Worm (Caenorhabditis elegans) whole organism, L4 larva: ENCODE measurements around the gene JC8.7.

ENCODE experiments used
- D1046.2 ChIP-seq: fragments of 200-800 bp; sonication (Bioruptor generic); IDR thresholded peaks from 2 replicates; pipeline ENCODE4 v1.3.6; 2022; ENCODE audit warnings: missing genetic modification characterization, missing compliant biosample characterization
- F10B5.3 ChIP-seq: sonication (generic microtip); optimal IDR thresholded peaks from 2 replicates; lab custom pipeline; 2016; ENCODE audit warnings: mild to moderate bottlenecking, missing genetic modification characterization, missing compliant biosample characterization
- F26F4.8 ChIP-seq: fragments of 200-800 bp; sonication (Bioruptor generic); conservative IDR thresholded peaks from 2 replicates; pipeline ENCODE4 v1.3.6; 2022; ENCODE audit warnings: missing genetic modification characterization, missing compliant biosample characterization
- F37D6.2 ChIP-seq: sonication (generic microtip); optimal IDR thresholded peaks from 2 replicates; lab custom pipeline; 2016; ENCODE audit warnings: mild to moderate bottlenecking, missing genetic modification characterization, missing compliant biosample characterization
- F44E2.7 ChIP-seq: fragments of 200-800 bp; sonication (Bioruptor generic); IDR thresholded peaks from 2 replicates; pipeline ENCODE4 v2.1.2; 2022; ENCODE audit warnings: missing genetic modification characterization, missing compliant biosample characterization
- R02D3.7 ChIP-seq: fragments of 150-350 bp; sonication (generic microtip); optimal IDR thresholded peaks from 3 replicates; lab custom pipeline; 2014; ENCODE audit warnings: missing biosample characterization, missing genetic modification characterization
- Y105C5A.15 ChIP-seq: fragments of 200-800 bp; sonication (Bioruptor generic); IDR thresholded peaks from 2 replicates; pipeline ENCODE4 v1.3.6; 2022; ENCODE audit warnings: missing genetic modification characterization, missing compliant biosample characterization
- Y48G9A.11 ChIP-seq: fragments of 200-800 bp; sonication (Bioruptor generic); IDR thresholded peaks from 2 replicates; pipeline ENCODE4 v1.3.6; 2022; ENCODE audit warnings: missing genetic modification reagents, missing genetic modification characterization, missing compliant biosample characterization
- Y75B8A.6 ChIP-seq: fragments of 200-800 bp; sonication (Bioruptor generic); IDR thresholded peaks from 2 replicates; pipeline ENCODE4 v1.3.6; 2022; ENCODE audit warnings: missing genetic modification reagents, missing genetic modification characterization, missing compliant biosample characterization
- ZK337.2 ChIP-seq: fragments of 200-800 bp; sonication (Bioruptor generic); IDR thresholded peaks from 2 replicates; pipeline ENCODE4 v1.3.6; 2022; ENCODE audit warnings: missing genetic modification reagents, missing genetic modification characterization, missing compliant biosample characterization
- aha-1 ChIP-seq: fragments of 150-350 bp; peaks from one replicate; lab custom pipeline; 2014; ENCODE audit warnings: missing biosample characterization, missing genetic modification characterization
- ceh-28 ChIP-seq: fragments of 150-350 bp; optimal IDR thresholded peaks from 2 replicates; lab custom pipeline; 2014; ENCODE audit warnings: missing biosample characterization, missing genetic modification reagents, missing genetic modification characterization
- ceh-82 ChIP-seq: sonication (generic microtip); optimal IDR thresholded peaks from 2 replicates; lab custom pipeline; 2017; ENCODE audit warnings: missing biosample characterization, missing genetic modification characterization
- ces-1 ChIP-seq: fragments of 150-350 bp; sonication (generic microtip); optimal IDR thresholded peaks from 4 replicates; lab custom pipeline; 2014; ENCODE audit warnings: missing biosample characterization, missing genetic modification reagents, missing genetic modification characterization
- cey-2 ChIP-seq: sonication (generic microtip); optimal IDR thresholded peaks from 3 replicates; lab custom pipeline; 2017; ENCODE audit warnings: missing genetic modification characterization, mild to moderate bottlenecking, missing compliant biosample characterization, antibody characterized with exemption, borderline replicate concordance; ENCODE audit not compliant: insufficient read depth
- daf-12 ChIP-seq: fragments of 150-350 bp; optimal IDR thresholded peaks from 2 replicates; lab custom pipeline; 2014; ENCODE audit warnings: missing biosample characterization, missing genetic modification reagents, missing genetic modification characterization
- daf-16 ChIP-seq, 3 experiments: sonication (generic microtip); optimal IDR thresholded peaks; 2 replicates each; lab custom pipeline; 2016 to 2017; ENCODE audit warnings: missing genetic modification characterization in 3 of 3, missing genetic modification reagents in 3 of 3, mild to moderate bottlenecking in 2 of 3, missing compliant biosample characterization in 2 of 3, missing biosample characterization in 1 of 3, moderate library complexity in 1 of 3
- dmd-6 ChIP-seq: fragments of 200-800 bp; sonication (Bioruptor generic); IDR thresholded peaks from 2 replicates; pipeline ENCODE4 v1.3.6; 2022; ENCODE audit warnings: missing genetic modification reagents, missing genetic modification characterization, missing compliant biosample characterization
- dmd-8 ChIP-seq: fragments of 200-800 bp; sonication (Bioruptor generic); IDR thresholded peaks from 2 replicates; pipeline ENCODE4 v1.3.6; 2022; ENCODE audit warnings: missing genetic modification characterization, missing compliant biosample characterization
- dpl-1 ChIP-seq: fragments of 150-350 bp; optimal IDR thresholded peaks from 2 replicates; lab custom pipeline; 2014; ENCODE audit warnings: missing biosample characterization, missing genetic modification reagents, missing genetic modification characterization
- duxl-1 ChIP-seq: sonication (generic microtip); optimal IDR thresholded peaks from 2 replicates; lab custom pipeline; 2016; ENCODE audit warnings: mild to moderate bottlenecking, missing genetic modification characterization, moderate library complexity, missing compliant biosample characterization; ENCODE audit not compliant: poor library complexity
- dve-1 ChIP-seq: sonication (generic microtip); optimal IDR thresholded peaks from 2 replicates; lab custom pipeline; 2017; ENCODE audit warnings: antibody characterized with exemption, mild to moderate bottlenecking, missing genetic modification characterization, missing compliant biosample characterization; ENCODE audit not compliant: insufficient read depth
- egl-27 ChIP-seq: sonication (generic microtip); optimal IDR thresholded peaks from 3 replicates; lab custom pipeline; 2017; ENCODE audit warnings: missing biosample characterization, missing genetic modification reagents, missing genetic modification characterization
- fos-1 ChIP-seq: fragments of 150-350 bp; optimal IDR thresholded peaks from 2 replicates; lab custom pipeline; 2014; ENCODE audit warnings: missing biosample characterization, missing genetic modification characterization
- hlh-11 ChIP-seq: fragments of 200-800 bp; sonication (Bioruptor generic); optimal IDR thresholded peaks from 2 replicates; lab custom pipeline; 2018; ENCODE audit warnings: mild to moderate bottlenecking, missing genetic modification characterization, missing compliant biosample characterization
- lim-7 ChIP-seq: fragments of 200-800 bp; sonication (Bioruptor generic); IDR thresholded peaks from 2 replicates; pipeline ENCODE4 v1.3.6; 2022; ENCODE audit warnings: missing genetic modification characterization, missing compliant biosample characterization
- lin-1 ChIP-seq: fragments of 200-800 bp; sonication (Bioruptor generic); IDR thresholded peaks from 2 replicates; pipeline ENCODE4 v1.3.6; 2022; ENCODE audit warnings: missing genetic modification reagents, missing genetic modification characterization, missing compliant biosample characterization
- lin-13 ChIP-seq: fragments of 150-350 bp; optimal IDR thresholded peaks from 2 replicates; lab custom pipeline; 2014; ENCODE audit warnings: missing biosample characterization, missing genetic modification reagents, missing genetic modification characterization
- lin-38 ChIP-seq: fragments of 200-800 bp; sonication (Bioruptor generic); IDR thresholded peaks from 2 replicates; pipeline ENCODE4 v1.3.6; 2022; ENCODE audit warnings: missing genetic modification reagents, missing genetic modification characterization, missing compliant biosample characterization
- lir-3 ChIP-seq: sonication (generic microtip); optimal IDR thresholded peaks from 2 replicates; lab custom pipeline; 2016; ENCODE audit warnings: mild to moderate bottlenecking, missing genetic modification characterization, missing compliant biosample characterization
- madf-9 ChIP-seq: fragments of 200-800 bp; sonication (Bioruptor generic); conservative IDR thresholded peaks from 2 replicates; pipeline ENCODE4 v1.3.6; 2022; ENCODE audit warnings: missing genetic modification reagents, missing genetic modification characterization, missing compliant biosample characterization
- mdt-29 ChIP-seq: fragments of 200-800 bp; sonication (Bioruptor generic); IDR thresholded peaks from 2 replicates; pipeline ENCODE4 v1.3.6; 2022; ENCODE audit warnings: missing genetic modification reagents, missing genetic modification characterization, missing compliant biosample characterization
- mxl-3 ChIP-seq: fragments of 200-800 bp; sonication (Bioruptor generic); optimal IDR thresholded peaks from 2 replicates; lab custom pipeline; 2018; ENCODE audit warnings: mild to moderate bottlenecking, missing genetic modification characterization, missing compliant biosample characterization
- nhr-102 ChIP-seq: sonication (generic microtip); optimal IDR thresholded peaks from 2 replicates; lab custom pipeline; 2016; ENCODE audit warnings: mild to moderate bottlenecking, missing genetic modification characterization, moderate library complexity, missing compliant biosample characterization
- nhr-11 ChIP-seq: fragments of 150-350 bp; optimal IDR thresholded peaks from 2 replicates; lab custom pipeline; 2014; ENCODE audit warnings: missing biosample characterization, missing genetic modification characterization
- nhr-237 ChIP-seq: sonication (generic microtip); optimal IDR thresholded peaks from 2 replicates; lab custom pipeline; 2017; ENCODE audit warnings: missing biosample characterization, missing genetic modification characterization
- nhr-41 ChIP-seq: fragments of 200-800 bp; sonication (Bioruptor generic); IDR thresholded peaks from 2 replicates; pipeline ENCODE4 v1.3.6; 2022; ENCODE audit warnings: missing genetic modification reagents, missing genetic modification characterization, missing compliant biosample characterization
- nhr-77 ChIP-seq: fragments of 150-350 bp; optimal IDR thresholded peaks from 2 replicates; lab custom pipeline; 2014; ENCODE audit warnings: missing biosample characterization, missing genetic modification characterization
- pha-4 ChIP-seq, 2 experiments: fragments of 150-350 bp in 1 of 2; fragments of 200-800 bp in 1 of 2; sonication (Bioruptor generic) in 1 of 2; IDR thresholded peaks in 1 of 2; optimal IDR thresholded peaks in 1 of 2; 2 replicates each; pipeline versions ENCODE4 v1.3.6 to Lab custom; 2014 to 2022; ENCODE audit warnings: missing genetic modification characterization in 2 of 2, missing genetic modification reagents in 2 of 2, missing biosample characterization in 1 of 2, missing compliant biosample characterization in 1 of 2
- rbr-2 ChIP-seq: sonication (generic microtip); optimal IDR thresholded peaks from 2 replicates; lab custom pipeline; 2016; ENCODE audit warnings: missing genotype, missing genetic modification characterization, missing compliant biosample characterization
- saeg-2 ChIP-seq: fragments of 200-800 bp; sonication (Bioruptor generic); IDR thresholded peaks from 2 replicates; pipeline ENCODE4 v1.3.6; 2022; ENCODE audit warnings: missing genetic modification reagents, missing genetic modification characterization, missing compliant biosample characterization
- snpc-4 ChIP-seq: fragments of 150-350 bp; optimal IDR thresholded peaks from 2 replicates; lab custom pipeline; 2014; ENCODE audit warnings: missing biosample characterization, missing genetic modification characterization
- spr-3 ChIP-seq: fragments of 200-800 bp; sonication (Bioruptor generic); optimal IDR thresholded peaks from 2 replicates; lab custom pipeline; 2018; ENCODE audit warnings: mild to moderate bottlenecking, missing genetic modification characterization, missing compliant biosample characterization
- tra-1 ChIP-seq: fragments of 200-800 bp; sonication (Bioruptor generic); IDR thresholded peaks from 2 replicates; pipeline ENCODE4 v1.3.6; 2022; ENCODE audit warnings: missing genetic modification reagents, missing genetic modification characterization, missing compliant biosample characterization
- unc-62 ChIP-seq, 3 experiments: fragments of 150-350 bp in 1 of 3; sonication (generic microtip); optimal IDR thresholded peaks in 2 of 3; peaks in 1 of 3; 1 replicate in 1 of 3; 2 replicates in 2 of 3; lab custom pipeline; 2014 to 2017; ENCODE audit warnings: missing biosample characterization in 3 of 3, missing genetic modification characterization in 3 of 3, missing genetic modification reagents in 3 of 3, missing genotype in 1 of 3
- zag-1 ChIP-seq: fragments of 150-350 bp; optimal IDR thresholded peaks from 2 replicates; lab custom pipeline; 2014; ENCODE audit warnings: missing biosample characterization, missing genetic modification characterization
- zfp-3 ChIP-seq: fragments of 200-800 bp; sonication (Bioruptor generic); conservative IDR thresholded peaks from 2 replicates; pipeline ENCODE4 v1.3.6; 2022; ENCODE audit warnings: missing genetic modification reagents, missing genetic modification characterization, missing compliant biosample characterization
- zip-11 ChIP-seq: fragments of 200-800 bp; sonication (Bioruptor generic); IDR thresholded peaks from 2 replicates; pipeline ENCODE4 v1.3.6; 2022; ENCODE audit warnings: missing genetic modification characterization, missing compliant biosample characterization
- zip-2 ChIP-seq: fragments of 150-350 bp; optimal IDR thresholded peaks from 2 replicates; lab custom pipeline; 2014; ENCODE audit warnings: missing biosample characterization, missing genetic modification characterization
- ztf-11 ChIP-seq: fragments of 150-350 bp; optimal IDR thresholded peaks from 2 replicates; lab custom pipeline; 2014; ENCODE audit warnings: missing biosample characterization, missing genetic modification characterization
- ztf-7 ChIP-seq: fragments of 150-350 bp; optimal IDR thresholded peaks from 2 replicates; lab custom pipeline; 2014; ENCODE audit warnings: missing biosample characterization, missing genetic modification characterization

JC8.7 gene

DNA sequence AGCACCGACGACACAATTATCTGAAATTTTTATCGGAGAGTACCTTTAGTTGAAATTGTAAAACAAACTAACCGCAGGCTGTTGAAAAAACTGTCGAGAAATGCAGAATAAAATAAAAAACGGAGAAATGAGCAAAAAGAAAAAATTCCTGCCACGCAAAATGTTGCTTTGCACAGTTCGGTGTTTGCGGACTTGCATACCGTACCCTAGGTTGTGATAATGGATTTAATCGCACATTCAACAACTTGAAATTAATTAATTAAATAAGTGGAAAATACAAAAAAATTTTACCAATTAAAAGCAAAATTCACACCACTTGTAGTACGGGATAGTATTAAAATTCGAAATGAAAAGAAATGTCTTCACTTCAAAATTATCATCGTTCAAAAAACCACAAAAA is 15.7 kb upstream of the JC8.7 start (continued):
- TF ChIP-seq zip-2 (tag; lab: Kevin White, UChicago), result no peak
- TF ChIP-seq unc-62 (GFP tag; optimal IDR thresholded peaks at IDR 0.05 in 1 of 2; lab: Kevin White, UChicago), result no peak
- TF ChIP-seq unc-62 (tag; optimal IDR thresholded peaks at IDR 0.05; lab: Kevin White, UChicago), result no peak
- TF ChIP-seq Y75B8A.6 (GFP tag; lab: Robert Waterston, UW), result no peak
- no peak for TF ChIP-seq zag-1 (tag; lab: Kevin White, UChicago)
- no peak for TF ChIP-seq lim-7 (GFP tag; lab: Robert Waterston, UW)
- TF ChIP-seq egl-27, result no peak
- TF ChIP-seq lin-13 (GFP tag; lab: Kevin White, UChicago), result no peak
- no peak for TF ChIP-seq aha-1 (tag; lab: Kevin White, UChicago)
- no peak for TF ChIP-seq hlh-11 (tag; lab: Kevin White, UChicago)
- TF ChIP-seq ceh-82 (tag; lab: Kevin White, UChicago), result no peak
- no peak for TF ChIP-seq ztf-7 (tag; lab: Kevin White, UChicago)
- TF ChIP-seq rbr-2 (tag; lab: Kevin White, UChicago), result no peak
- no peak for TF ChIP-seq nhr-11 (tag; lab: Kevin White, UChicago)
- TF ChIP-seq mxl-3 (GFP tag; lab: Kevin White, UChicago), result no peak
- TF ChIP-seq lin-38 (GFP tag; lab: Robert Waterston, UW), result peak; percentile 46; the same call in 1 of the 2 replicates
- no peak for TF ChIP-seq lin-1 (GFP tag; lab: Robert Waterston, UW)
- TF ChIP-seq saeg-2 (GFP tag; lab: Robert Waterston, UW), result no peak
- peak; percentile 50 for TF ChIP-seq dpl-1 (GFP tag; lab: Kevin White, UChicago)
- TF ChIP-seq F37D6.2, result no peak
- no peak for TF ChIP-seq zfp-3 (GFP tag; lab: Robert Waterston, UW)
- TF ChIP-seq nhr-237 (tag; lab: Kevin White, UChicago), result no peak
- no peak for TF ChIP-seq snpc-4 (tag; lab: Kevin White, UChicago)
- TF ChIP-seq lir-3 (tag; lab: Kevin White, UChicago), result no peak
- TF ChIP-seq nhr-41, result no peak
- TF ChIP-seq dmd-6, result no peak
- TF ChIP-seq fos-1 (tag; lab: Kevin White, UChicago), result no peak
- TF ChIP-seq madf-9, result no peak
- no peak for TF ChIP-seq mdt-29 (GFP tag; lab: Robert Waterston, UW)
- TF ChIP-seq ceh-28 (tag; lab: Kevin White, UChicago), result no peak
- TF ChIP-seq dmd-8 (GFP tag; lab: Robert Waterston, UW), result no peak
- no peak for TF ChIP-seq ZK337.2
- no peak for TF ChIP-seq daf-12 (tag; lab: Kevin White, UChicago)
- TF ChIP-seq tra-1 (GFP tag; lab: Robert Waterston, UW), result no peak
- no peak for TF ChIP-seq D1046.2 (GFP tag; lab: Robert Waterston, UW)
- no peak for TF ChIP-seq F44E2.7
- no peak for TF ChIP-seq F26F4.8 (GFP tag; lab: Robert Waterston, UW)
- TF ChIP-seq nhr-77, result no peak
- TF ChIP-seq zip-11 (GFP tag; lab: Robert Waterston, UW), result no peak
- no peak for TF ChIP-seq R02D3.7 (tag; lab: Kevin White, UChicago)
- TF ChIP-seq spr-3 (GFP tag; lab: Kevin White, UChicago), result no peak
- no peak for TF ChIP-seq pha-4 (GFP tag; IDR thresholded peaks at IDR 0.05; lab: Robert Waterston, UW)
- TF ChIP-seq pha-4 (tag; optimal IDR thresholded peaks at IDR 0.05; lab: Kevin White, UChicago), result peak; percentile 47
- no peak for TF ChIP-seq F10B5.3 (tag; lab: Kevin White, UChicago)
- no peak for TF ChIP-seq Y105C5A.15 (GFP tag; lab: Robert Waterston, UW)
- no peak for TF ChIP-seq cey-2
- TF ChIP-seq Y48G9A.11 (GFP tag; lab: Robert Waterston, UW), result no peak
- TF ChIP-seq nhr-102 (tag; lab: Kevin White, UChicago), result no peak
- TF ChIP-seq duxl-1, result no peak
- no peak for TF ChIP-seq daf-16 (GFP tag; optimal IDR thresholded peaks at IDR 0.05; lab: Kevin White, UChicago)
- no peak for TF ChIP-seq daf-16 (tag; optimal IDR thresholded peaks at IDR 0.05; lab: Kevin White, UChicago)
- peak; percentile 33 for TF ChIP-seq ces-1
- TF ChIP-seq ztf-11 (tag; lab: Kevin White, UChicago), result no peak
- TF ChIP-seq dve-1, result peak; percentile 4
